Fruit fly (Drosophila melanogaster) whole organism, prepupa: ENCODE data around the gene Mpp6.

Experiments used
- Blimp-1 ChIP-seq: fragments of 200-800 bp; sonication (Bioruptor generic); optimal IDR thresholded peaks from 3 replicates; lab custom pipeline; 2017; ENCODE audit warnings: missing biosample characterization, missing genetic modification characterization, mild to moderate bottlenecking, moderate library complexity, missing genetic modification reagents
- CG11762 ChIP-seq: fragments of 200-800 bp; sonication (Bioruptor generic); optimal IDR thresholded peaks from 3 replicates; lab custom pipeline; 2016; ENCODE audit warnings: missing biosample characterization, missing genetic modification characterization; ENCODE audit not compliant: insufficient read depth
- CG11902 ChIP-seq: fragments of 200-800 bp; sonication (Bioruptor generic); optimal IDR thresholded peaks from 3 replicates; lab custom pipeline; 2016; ENCODE audit warnings: missing biosample characterization, missing genetic modification characterization
- CG32006 ChIP-seq: fragments of 200-800 bp; sonication (Bioruptor generic); optimal IDR thresholded peaks from 3 replicates; lab custom pipeline; 2017; ENCODE audit warnings: missing biosample characterization, mild to moderate bottlenecking, missing genetic modification characterization
- CG34406 ChIP-seq: fragments of 200-800 bp; sonication (Bioruptor generic); optimal IDR thresholded peaks from 3 replicates; lab custom pipeline; 2016; ENCODE audit warnings: missing biosample characterization, missing genetic modification characterization
- CG6854 ChIP-seq: fragments of 200-800 bp; sonication (Bioruptor generic); optimal IDR thresholded peaks from 2 replicates; lab custom pipeline; 2017; ENCODE audit warnings: missing biosample characterization, mild to moderate bottlenecking, missing genetic modification characterization
- Eip78C ChIP-seq: fragments of 200-800 bp; sonication (Bioruptor generic); peaks from one replicate; lab custom pipeline; 2016; ENCODE audit warnings: missing biosample characterization, missing genetic modification characterization
- net ChIP-seq: fragments of 200-800 bp; sonication (Bioruptor generic); optimal IDR thresholded peaks from 3 replicates; lab custom pipeline; 2016; ENCODE audit warnings: missing biosample characterization, missing genetic modification characterization

- TF ChIP-seq net (peak; percentile 48), CG32006 (GFP tag; lab: Kevin White, UChicago) (peak; percentile 56), CG11902 (GFP tag; lab: Kevin White, UChicago) (no peak), Eip78C (GFP tag; lab: Kevin White, UChicago) (peak; percentile 78), Blimp-1 (GFP tag; lab: Kevin White, UChicago) (no peak), CG6854 (GFP tag; lab: Kevin White, UChicago) (no peak), CG34406 (GFP tag; lab: Kevin White, UChicago) (no peak), CG11762 (peak; percentile 38)
Observed at dm6 chr2L:21197178-21197577, 41.1 kb downstream of the Mpp6 start.
